Fruit fly (Drosophila melanogaster): Measurements from ENCODE around the gene Obp28a.

dm6 chr2L:7492508-7492907 lies 4.7 kb downstream of the Obp28a start:
- TF ChIP-seq Myc (optimal IDR thresholded peaks at IDR 0.05): no peak
- no peak for TF ChIP-seq ttk (optimal IDR thresholded peaks at IDR 0.05)
- TF ChIP-seq psq (optimal IDR thresholded peaks at IDR 0.05): no peak
- TF ChIP-seq h (optimal IDR thresholded peaks at IDR 0.05): no peak
- TF ChIP-seq insv (optimal IDR thresholded peaks at IDR 0.05): no peak

Data from Kc167 (cell line).